Worm (Caenorhabditis elegans) whole organism, L1 larva: ENCODE data around the gene tebp-1.
A peak's percentile ranks its signal among the peaks of the same experiment; 100 is the strongest.

Experiments
- C04F5.9 ChIP-seq: sonication (generic microtip); optimal IDR thresholded peaks from 2 replicates; lab custom pipeline; 2016; ENCODE audit warnings: missing genetic modification characterization, missing compliant biosample characterization
- F16B12.6 ChIP-seq: fragments of 150-350 bp; optimal IDR thresholded peaks from 2 replicates; lab custom pipeline; 2014; ENCODE audit warnings: missing biosample characterization, missing genetic modification characterization
- Y116A8C.19 ChIP-seq: sonication (generic microtip); optimal IDR thresholded peaks from 2 replicates; lab custom pipeline; 2016; ENCODE audit warnings: missing compliant biosample characterization, missing genetic modification characterization, borderline replicate concordance
- aha-1 ChIP-seq: fragments of 150-350 bp; optimal IDR thresholded peaks from 2 replicates; lab custom pipeline; 2014; ENCODE audit warnings: missing biosample characterization, missing genetic modification characterization
- alr-1 ChIP-seq: fragments of 200-800 bp; sonication (Bioruptor generic); optimal IDR thresholded peaks from 2 replicates; lab custom pipeline; 2018; ENCODE audit warnings: borderline replicate concordance, mild to moderate bottlenecking, missing genetic modification characterization, missing compliant biosample characterization
- ama-1 ChIP-seq: fragments of 150-350 bp; optimal IDR thresholded peaks from 2 replicates; lab custom pipeline; 2014
- blmp-1 ChIP-seq: fragments of 150-350 bp; optimal IDR thresholded peaks from 2 replicates; lab custom pipeline; 2014; ENCODE audit warnings: missing biosample characterization, missing genetic modification characterization
- ceh-82 ChIP-seq, 3 experiments: fragments of 150-350 bp in 1 of 3; sonication (generic microtip) in 2 of 3; optimal IDR thresholded peaks; 2 replicates each; lab custom pipeline; 2014 to 2017; ENCODE audit warnings: missing biosample characterization in 3 of 3, missing genetic modification characterization in 3 of 3
- ceh-88 ChIP-seq: fragments of 200-800 bp; sonication (Bioruptor generic); IDR thresholded peaks from 2 replicates; pipeline ENCODE4 v1.3.6; 2022; ENCODE audit warnings: missing genetic modification characterization, missing compliant biosample characterization
- dpl-1 ChIP-seq, 3 experiments: fragments of 150-350 bp in 2 of 3; sonication (generic microtip) in 1 of 3; optimal IDR thresholded peaks; 2 replicates each; lab custom pipeline; 2014 to 2017; ENCODE audit warnings: missing biosample characterization in 3 of 3, missing genetic modification characterization in 3 of 3, missing genetic modification reagents in 3 of 3
- dsc-1 ChIP-seq: sonication (generic microtip); optimal IDR thresholded peaks from 2 replicates; lab custom pipeline; 2016; ENCODE audit warnings: mild to moderate bottlenecking, missing genetic modification characterization, missing compliant biosample characterization
- efl-3 ChIP-seq: fragments of 200-800 bp; sonication (Bioruptor generic); optimal IDR thresholded peaks from 2 replicates; lab custom pipeline; 2018; ENCODE audit warnings: mild to moderate bottlenecking, missing genetic modification characterization, missing compliant biosample characterization
- egl-13 ChIP-seq: sonication (generic microtip); optimal IDR thresholded peaks from 2 replicates; lab custom pipeline; 2016; ENCODE audit warnings: missing genotype, missing genetic modification reagents, missing genetic modification characterization, missing compliant biosample characterization
- egl-27 ChIP-seq, 2 experiments: fragments of 150-350 bp in 1 of 2; sonication (generic microtip); optimal IDR thresholded peaks; 3 replicates each; lab custom pipeline; 2017 to 2018; ENCODE audit warnings: missing biosample characterization in 2 of 2, missing genetic modification characterization in 2 of 2, missing genetic modification reagents in 2 of 2
- ets-5 ChIP-seq: fragments of 200-800 bp; sonication (Bioruptor generic); IDR thresholded peaks from 2 replicates; pipeline ENCODE4 v1.3.6; 2022; ENCODE audit warnings: missing genetic modification characterization, missing compliant biosample characterization
- fkh-10 ChIP-seq: sonication (generic microtip); optimal IDR thresholded peaks from 2 replicates; lab custom pipeline; 2017; ENCODE audit warnings: missing biosample characterization, missing genetic modification reagents, missing genetic modification characterization
- fkh-8 ChIP-seq: sonication (generic microtip); optimal IDR thresholded peaks from 2 replicates; lab custom pipeline; 2016; ENCODE audit warnings: mild to moderate bottlenecking, missing genetic modification characterization, missing compliant biosample characterization
- fos-1 ChIP-seq: fragments of 150-350 bp; optimal IDR thresholded peaks from 2 replicates; lab custom pipeline; 2014; ENCODE audit warnings: missing biosample characterization, missing genetic modification characterization
- hlh-4 ChIP-seq: sonication (generic microtip); optimal IDR thresholded peaks from 2 replicates; lab custom pipeline; 2016; ENCODE audit warnings: mild to moderate bottlenecking, missing genetic modification characterization, missing compliant biosample characterization
- isw-1 ChIP-seq: fragments of 200-800 bp; sonication (Bioruptor generic); IDR thresholded peaks from 2 replicates; pipeline ENCODE4 v1.3.6; 2022; ENCODE audit warnings: missing genetic modification characterization, missing compliant biosample characterization
- lin-14 ChIP-seq: fragments of 200-800 bp; sonication (Bioruptor generic); optimal IDR thresholded peaks from 2 replicates; lab custom pipeline; 2018; ENCODE audit warnings: mild to moderate bottlenecking, missing genetic modification characterization, moderate library complexity, missing compliant biosample characterization
- lin-35 ChIP-seq, 2 experiments: fragments of 150-350 bp; optimal IDR thresholded peaks; 2 replicates each; lab custom pipeline; 2014; ENCODE audit warnings: missing biosample characterization in 2 of 2, missing genetic modification characterization in 2 of 2, missing genetic modification reagents in 2 of 2
- lsy-2 ChIP-seq, 2 experiments: fragments of 150-350 bp; optimal IDR thresholded peaks; 2 replicates each; lab custom pipeline; 2014; ENCODE audit warnings: missing biosample characterization in 2 of 2, missing genetic modification characterization in 2 of 2
- mab-9 ChIP-seq: fragments of 200-800 bp; sonication (Bioruptor generic); IDR thresholded peaks from 2 replicates; pipeline ENCODE4 v1.3.6; 2022; ENCODE audit warnings: missing genetic modification reagents, missing genetic modification characterization, missing compliant biosample characterization
- mep-1 ChIP-seq: fragments of 150-350 bp; optimal IDR thresholded peaks from 2 replicates; lab custom pipeline; 2014; ENCODE audit warnings: missing biosample characterization, missing genetic modification characterization
- nhr-12 ChIP-seq: sonication (generic microtip); optimal IDR thresholded peaks from 2 replicates; lab custom pipeline; 2017; ENCODE audit warnings: missing biosample characterization, missing genetic modification characterization
- nhr-237 ChIP-seq: fragments of 150-350 bp; optimal IDR thresholded peaks from 2 replicates; lab custom pipeline; 2014; ENCODE audit warnings: missing biosample characterization, missing genetic modification characterization
- nhr-71 ChIP-seq: sonication (generic microtip); optimal IDR thresholded peaks from 2 replicates; lab custom pipeline; 2016; ENCODE audit warnings: mild to moderate bottlenecking, missing genetic modification characterization, moderate library complexity, missing compliant biosample characterization
- nhr-77 ChIP-seq: fragments of 150-350 bp; optimal IDR thresholded peaks from 2 replicates; lab custom pipeline; 2014; ENCODE audit warnings: missing biosample characterization, missing genetic modification characterization
- nhr-85 ChIP-seq: sonication (generic microtip); peaks from one replicate; lab custom pipeline; 2016; ENCODE audit warnings: missing genetic modification characterization, inconsistent platforms, missing compliant biosample characterization
- nhr-90 ChIP-seq: sonication (generic microtip); optimal IDR thresholded peaks from 2 replicates; lab custom pipeline; 2016; ENCODE audit warnings: mild to moderate bottlenecking, missing genetic modification characterization, missing compliant biosample characterization; ENCODE audit not compliant: poor library complexity
- pag-3 ChIP-seq: sonication (generic microtip); optimal IDR thresholded peaks from 2 replicates; lab custom pipeline; 2017; ENCODE audit warnings: missing genetic modification characterization, mild to moderate bottlenecking, missing compliant biosample characterization, antibody characterized with exemption, borderline replicate concordance; ENCODE audit not compliant: insufficient read depth
- pqm-1 ChIP-seq: sonication (generic microtip); optimal IDR thresholded peaks from 3 replicates; lab custom pipeline; 2017; ENCODE audit warnings: missing biosample characterization, missing genetic modification characterization
- snpc-4 ChIP-seq: fragments of 150-350 bp; optimal IDR thresholded peaks from 2 replicates; lab custom pipeline; 2014; ENCODE audit warnings: missing biosample characterization, missing genetic modification characterization
- sptf-1 ChIP-seq: fragments of 150-350 bp; optimal IDR thresholded peaks from 2 replicates; lab custom pipeline; 2014; ENCODE audit warnings: missing biosample characterization, missing genetic modification characterization
- sup-37 ChIP-seq: fragments of 200-800 bp; sonication (Bioruptor generic); optimal IDR thresholded peaks from 2 replicates; lab custom pipeline; 2018; ENCODE audit warnings: mild to moderate bottlenecking, missing genetic modification characterization, missing compliant biosample characterization
- swsn-7 ChIP-seq: sonication (generic microtip); optimal IDR thresholded peaks from 2 replicates; lab custom pipeline; 2016; ENCODE audit warnings: missing genetic modification characterization, missing compliant biosample characterization
- unc-130 ChIP-seq: fragments of 150-350 bp; optimal IDR thresholded peaks from 2 replicates; lab custom pipeline; 2017; ENCODE audit warnings: missing biosample characterization, missing genetic modification characterization, inconsistent platforms
- unc-30 ChIP-seq: sonication (generic microtip); optimal IDR thresholded peaks from 2 replicates; lab custom pipeline; 2017; ENCODE audit warnings: missing biosample characterization, missing genetic modification characterization
- unc-86 ChIP-seq: sonication (generic microtip); optimal IDR thresholded peaks from 2 replicates; lab custom pipeline; 2016; ENCODE audit warnings: missing genetic modification characterization, missing compliant biosample characterization
- unc-98 ChIP-seq: fragments of 200-800 bp; sonication (Bioruptor generic); IDR thresholded peaks from 2 replicates; pipeline ENCODE4 v1.3.6; 2022; ENCODE audit warnings: missing genetic modification characterization, missing compliant biosample characterization
- vab-15 ChIP-seq: sonication (generic microtip); optimal IDR thresholded peaks from 2 replicates; lab custom pipeline; 2017; ENCODE audit warnings: missing genotype, mild to moderate bottlenecking, missing genetic modification characterization, missing compliant biosample characterization
- xbp-1 ChIP-seq: sonication (generic microtip); optimal IDR thresholded peaks from 2 replicates; lab custom pipeline; 2016; ENCODE audit warnings: missing genetic modification characterization, missing compliant biosample characterization
- ztf-4 ChIP-seq: fragments of 150-350 bp; optimal IDR thresholded peaks from 2 replicates; lab custom pipeline; 2014; ENCODE audit warnings: missing biosample characterization, missing genetic modification characterization

Gene tebp-1

ce11 chrII:14390036-14390763, 28.4 kb downstream of the tebp-1 start, which contains the start of the genes kbp-3 and nurf-1 (continued):
- TF ChIP-seq dpl-1 (GFP tag; optimal IDR thresholded peaks at IDR 0.05; lab: Kevin White, UChicago), result peak; percentile 86 to 93 (median 89)
- peak; percentile 9 for TF ChIP-seq snpc-4 (tag; lab: Kevin White, UChicago)
- no peak for TF ChIP-seq pag-3 (tag; lab: Kevin White, UChicago)
- TF ChIP-seq unc-130 (tag; lab: Kevin White, UChicago), result peak; percentile 54
- TF ChIP-seq mab-9 (GFP tag; lab: Robert Waterston, UW), result no peak
- TF ChIP-seq egl-13 (tag; lab: Kevin White, UChicago), result no peak
- no peak for TF ChIP-seq sptf-1
- TF ChIP-seq mep-1, result peak; percentile 15
- peak; percentile 56 to 89 for TF ChIP-seq lsy-2 (tag; optimal IDR thresholded peaks at IDR 0.05; lab: Kevin White, UChicago)
- TF ChIP-seq alr-1 (tag; lab: Kevin White, UChicago), result no peak
- TF ChIP-seq C04F5.9 (tag; lab: Kevin White, UChicago), result no peak
- no peak for TF ChIP-seq nhr-85 (tag; lab: Kevin White, UChicago)
- TF ChIP-seq unc-30 (tag; lab: Kevin White, UChicago), result no peak
- TF ChIP-seq ama-1 (lab: Kevin White, UChicago), result no peak
- 0 out of 2 replicates have a peak, but pooled peaks have one; percentile 13 for TF ChIP-seq ceh-88 (GFP tag; lab: Robert Waterston, UW)
- TF ChIP-seq unc-98 (GFP tag; lab: Robert Waterston, UW), result no peak
- no peak for TF ChIP-seq aha-1 (tag; lab: Kevin White, UChicago)
- TF ChIP-seq ceh-82 (tag; optimal IDR thresholded peaks at IDR 0.05; lab: Kevin White, UChicago), result peak in 2 of 3 experiments; percentile 14 to 60
- TF ChIP-seq lin-35 (GFP tag; optimal IDR thresholded peaks at IDR 0.05; lab: Kevin White, UChicago), result peak; percentile 93 to 96
- peak; percentile 22 for TF ChIP-seq dsc-1 (tag; lab: Kevin White, UChicago)
- TF ChIP-seq nhr-90, result no peak
- no peak for TF ChIP-seq nhr-237 (tag; lab: Kevin White, UChicago)
- no peak; the same call in 1 of the 2 replicates for TF ChIP-seq isw-1 (GFP tag; lab: Robert Waterston, UW)
- TF ChIP-seq xbp-1 (tag; lab: Kevin White, UChicago), result peak; percentile 38
- TF ChIP-seq hlh-4 (tag; lab: Kevin White, UChicago), result no peak
- TF ChIP-seq swsn-7 (tag; lab: Kevin White, UChicago), result peak; percentile 14
- no peak for TF ChIP-seq nhr-12 (tag; lab: Kevin White, UChicago)
- no peak for TF ChIP-seq fkh-10 (GFP tag; lab: Kevin White, UChicago)
- TF ChIP-seq F16B12.6 (tag; lab: Kevin White, UChicago), result peak; percentile 37
- TF ChIP-seq sup-37, result no peak
- TF ChIP-seq Y116A8C.19, result no peak
- peak; percentile 57 for TF ChIP-seq nhr-71 (tag; lab: Kevin White, UChicago)
- TF ChIP-seq unc-86, result no peak
- TF ChIP-seq vab-15 (tag; lab: Kevin White, UChicago), result no peak
- no peak for TF ChIP-seq pqm-1 (tag; lab: Kevin White, UChicago)
- TF ChIP-seq blmp-1 (tag; lab: Kevin White, UChicago), result peak; percentile 33
- no peak for TF ChIP-seq egl-27 (tag; optimal IDR thresholded peaks at IDR 0.05; lab: Kevin White, UChicago)
- no peak for TF ChIP-seq ets-5 (GFP tag; lab: Robert Waterston, UW)
- no peak for TF ChIP-seq fos-1 (tag; lab: Kevin White, UChicago)
- TF ChIP-seq fkh-8 (tag; lab: Kevin White, UChicago), result peak; percentile 23
- peak; percentile 80 for TF ChIP-seq nhr-77 (tag; lab: Kevin White, UChicago)
- no peak for TF ChIP-seq ztf-4 (tag; lab: Kevin White, UChicago)
- TF ChIP-seq lin-14 (GFP tag; lab: Kevin White, UChicago), result no peak
- no peak for TF ChIP-seq efl-3 (GFP tag; lab: Kevin White, UChicago)
